Worm (Caenorhabditis elegans): ENCODE data around the gene F08C6.18.

- no peak for TF ChIP-seq K12H6.12 (tag; optimal IDR thresholded peaks at IDR 0.05)
- TF ChIP-seq nfya-2 (GFP tag; IDR thresholded peaks at IDR 0.05): no peak
- no peak for TF ChIP-seq ama-1 (optimal IDR thresholded peaks at IDR 0.05)
- TF ChIP-seq ama-1 (GFP tag; optimal IDR thresholded peaks at IDR 0.05): no peak
- TF ChIP-seq tbx-9 (tag; optimal IDR thresholded peaks at IDR 0.05; ENCODE audit: borderline replicate concordance): no peak
- TF ChIP-seq egl-18 (GFP tag; IDR thresholded peaks at IDR 0.05): no peak
- no peak for TF ChIP-seq sdz-38 (tag; optimal IDR thresholded peaks at IDR 0.05)
- no peak for TF ChIP-seq ztf-26 (tag; optimal IDR thresholded peaks at IDR 0.05)
- TF ChIP-seq pha-4 (tag; optimal IDR thresholded peaks at IDR 0.05): no peak
- TF ChIP-seq lin-35 (GFP tag; optimal IDR thresholded peaks at IDR 0.05): no peak
Measured at ce11 chrX:7563425-7563824, 10.0 kb downstream of the F08C6.18 start.
